Worm (Caenorhabditis elegans): ENCODE data around the gene srj-52.

srj-52 gene

DNA sequence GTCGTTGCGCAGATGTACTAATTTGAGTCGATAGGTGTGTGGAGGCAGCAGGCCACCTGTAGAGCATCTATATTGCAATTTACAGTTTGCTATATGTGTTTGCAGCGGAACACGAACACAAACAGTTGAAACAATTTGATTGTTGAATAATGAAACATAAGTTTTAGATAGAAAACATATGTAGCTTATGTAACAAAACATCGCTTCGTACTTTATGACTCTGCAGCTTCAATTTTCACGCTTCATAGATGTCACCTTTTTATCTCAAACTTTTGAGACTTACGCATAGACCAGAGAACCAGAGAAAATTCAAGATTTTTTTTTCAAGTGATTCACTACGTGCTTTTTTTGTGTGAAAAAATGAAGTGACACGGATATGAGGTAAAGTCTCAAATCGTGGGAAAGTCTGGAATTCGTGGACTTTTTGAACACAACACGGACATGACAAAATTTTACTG lies 28.1 kb upstream of the srj-52 start, which contains the start of gene fbxb-72:
Gene fbxb-72, minus strand, starts transcription at position 58 of the 458 bp plus-strand sequence.
- TF ChIP-seq jun-1 (tag; optimal IDR thresholded peaks at IDR 0.05) (no peak), daf-12 (tag; optimal IDR thresholded peaks at IDR 0.05) (no peak), duxl-1 (tag; optimal IDR thresholded peaks at IDR 0.05; ENCODE audit: poor library complexity) (peak; percentile 75), rbr-2 (tag; optimal IDR thresholded peaks at IDR 0.05) (peak; percentile 34), pqm-1 (tag; optimal IDR thresholded peaks at IDR 0.05) (no peak), spr-3 (GFP tag; optimal IDR thresholded peaks at IDR 0.05) (peak; percentile 22), vab-7 (GFP tag; IDR thresholded peaks at IDR 0.05) (no peak), tag-97 (GFP tag; IDR thresholded peaks at IDR 0.05) (no peak), F44E2.7 (GFP tag; IDR thresholded peaks at IDR 0.05) (no peak), lin-1 (GFP tag; IDR thresholded peaks at IDR 0.05) (no peak; the same call in 1 of the 2 replicates), ZK337.2 (GFP tag; IDR thresholded peaks at IDR 0.05) (no peak), tra-1 (GFP tag; IDR thresholded peaks at IDR 0.05) (no peak; the same call in 1 of the 2 replicates), nhr-111 (GFP tag; optimal IDR thresholded peaks at IDR 0.05) (no peak), daf-16 (GFP tag; optimal IDR thresholded peaks at IDR 0.05) (peak; percentile 41 to 93), daf-16 (tag; optimal IDR thresholded peaks at IDR 0.05) (peak; percentile 89), arid-1 (GFP tag; conservative IDR thresholded peaks at IDR 0.05) (peak; percentile 82), F49E8.2 (tag; optimal IDR thresholded peaks at IDR 0.05; ENCODE audit: borderline replicate concordance) (no peak), Y48G9A.11 (GFP tag; IDR thresholded peaks at IDR 0.05) (0 out of 2 replicates have a peak, but pooled peaks have one; percentile 14), lin-39 (tag; optimal IDR thresholded peaks at IDR 0.05) (no peak), ceh-20 (GFP tag; IDR thresholded peaks at IDR 0.05) (peak; percentile 59), zip-2 (tag; optimal IDR thresholded peaks at IDR 0.05) (peak; percentile 83), nhr-11 (tag; optimal IDR thresholded peaks at IDR 0.05) (peak; percentile 49), dpl-1 (GFP tag; optimal IDR thresholded peaks at IDR 0.05) (peak; percentile 31), madf-5 (GFP tag; IDR thresholded peaks at IDR 0.05) (no peak), ctbp-1 (GFP tag; IDR thresholded peaks at IDR 0.05) (no peak), skn-1 (tag; optimal IDR thresholded peaks at IDR 0.05) (no peak), zip-11 (GFP tag; IDR thresholded peaks at IDR 0.05) (no peak), ceh-82 (tag; optimal IDR thresholded peaks at IDR 0.05) (no peak), unc-62 (GFP tag; optimal IDR thresholded peaks at IDR 0.05 in 1 of 2) (peak in 1 of 2 experiments; percentile 80), unc-62 (tag; optimal IDR thresholded peaks at IDR 0.05) (no peak), egl-43 (GFP tag; IDR thresholded peaks at IDR 0.05) (no peak), ZK546.5 (tag; optimal IDR thresholded peaks at IDR 0.05) (no peak), zfp-2 (tag; optimal IDR thresholded peaks at IDR 0.05) (no peak), dve-1 (tag; optimal IDR thresholded peaks at IDR 0.05; ENCODE audit: insufficient read depth) (peak; percentile 90), lir-3 (tag; optimal IDR thresholded peaks at IDR 0.05) (no peak), sdz-12 (GFP tag; optimal IDR thresholded peaks at IDR 0.05) (no peak), hlh-11 (tag; optimal IDR thresholded peaks at IDR 0.05) (peak; percentile 63), ceh-32 (tag; optimal IDR thresholded peaks at IDR 0.05; ENCODE audit: poor library complexity) (no peak), aha-1 (tag) (peak; percentile 95), nhr-28 (tag; optimal IDR thresholded peaks at IDR 0.05) (peak; percentile 45), lim-7 (GFP tag; IDR thresholded peaks at IDR 0.05) (0 out of 2 replicates have a peak, but pooled peaks have one; percentile 19), F26F4.8 (GFP tag; conservative IDR thresholded peaks at IDR 0.05) (no peak), egl-27 (tag; optimal IDR thresholded peaks at IDR 0.05) (no peak), ztf-7 (tag; optimal IDR thresholded peaks at IDR 0.05) (peak; percentile 66), set-16 (GFP tag; IDR thresholded peaks at IDR 0.05) (no peak), mep-1 (tag; optimal IDR thresholded peaks at IDR 0.05) (peak; percentile 96), mdt-29 (GFP tag; IDR thresholded peaks at IDR 0.05) (peak; percentile 32; the same call in 1 of the 2 replicates), lin-38 (GFP tag; IDR thresholded peaks at IDR 0.05) (peak; percentile 58), nhr-6 (tag; optimal IDR thresholded peaks at IDR 0.05) (peak; percentile 93), T20F7.1 (GFP tag; optimal IDR thresholded peaks at IDR 0.05) (peak; percentile 70), hmg-1.1 (GFP tag; IDR thresholded peaks at IDR 0.05) (no peak; the same call in 1 of the 2 replicates), snpc-1.2 (GFP tag; IDR thresholded peaks at IDR 0.05) (peak; percentile 58; the same call in 1 of the 2 replicates)

Data from whole organism, L4 larva.